Fruit fly (Drosophila melanogaster) whole organism, embryonic: ENCODE data around the gene CG32188.

Experiments used
- Atf6 ChIP-seq: fragments of 200-800 bp; sonication (Bioruptor generic); IDR thresholded peaks from 2 replicates; pipeline ENCODE4 v1.3.6; 2022; ENCODE audit warnings: missing biosample characterization, missing genetic modification characterization
- BtbVII ChIP-seq: fragments of 200-800 bp; sonication (Bioruptor generic); optimal IDR thresholded peaks from 3 replicates; lab custom pipeline; 2017; ENCODE audit warnings: missing biosample characterization, mild to moderate bottlenecking, missing genetic modification characterization
- CG10209 ChIP-seq: fragments of 200-800 bp; sonication (Bioruptor generic); optimal IDR thresholded peaks from 3 replicates; lab custom pipeline; 2017; ENCODE audit warnings: missing biosample characterization, mild to moderate bottlenecking, missing genetic modification characterization, missing genetic modification reagents
- CG10321 ChIP-seq: fragments of 200-800 bp; sonication (Bioruptor generic); IDR thresholded peaks from 2 replicates; pipeline ENCODE4 v1.3.6; 2022; ENCODE audit warnings: missing biosample characterization, missing genetic modification characterization
- CG10543 ChIP-seq: fragments of 200-800 bp; sonication (Bioruptor generic); optimal IDR thresholded peaks from 3 replicates; lab custom pipeline; 2017; ENCODE audit warnings: missing biosample characterization, mild to moderate bottlenecking, missing genetic modification characterization, moderate library complexity
- CG12071 ChIP-seq: fragments of 200-800 bp; sonication (Bioruptor generic); optimal IDR thresholded peaks from 3 replicates; lab custom pipeline; 2018; ENCODE audit warnings: missing biosample characterization, mild to moderate bottlenecking, missing genetic modification characterization
- CG12104 ChIP-seq: fragments of 200-800 bp; sonication (Bioruptor generic); optimal IDR thresholded peaks from 3 replicates; lab custom pipeline; 2016; ENCODE audit warnings: missing biosample characterization, missing genetic modification characterization
- CG14667 ChIP-seq: fragments of 200-800 bp; sonication (Bioruptor generic); IDR thresholded peaks from 2 replicates; pipeline ENCODE4 v1.3.6; 2022; ENCODE audit warnings: missing biosample characterization, missing genetic modification characterization
- CG15514 ChIP-seq: fragments of 200-800 bp; sonication (Bioruptor generic); optimal IDR thresholded peaks from 3 replicates; lab custom pipeline; 2017; ENCODE audit warnings: missing biosample characterization, missing genetic modification characterization, mild to moderate bottlenecking, moderate library complexity, missing genetic modification reagents
- CG1602 ChIP-seq: fragments of 200-800 bp; sonication (Bioruptor generic); optimal IDR thresholded peaks from 3 replicates; lab custom pipeline; 2016; ENCODE audit warnings: missing biosample characterization, missing genetic modification characterization
- CG2120 ChIP-seq: fragments of 200-800 bp; sonication (Bioruptor generic); optimal IDR thresholded peaks from 3 replicates; lab custom pipeline; 2016; ENCODE audit warnings: missing biosample characterization, missing genetic modification characterization
- CG30431 ChIP-seq: fragments of 200-800 bp; sonication (Bioruptor generic); optimal IDR thresholded peaks from 2 replicates; lab custom pipeline; 2017; ENCODE audit warnings: missing biosample characterization, missing genetic modification characterization
- CG31365 ChIP-seq: fragments of 200-800 bp; sonication (Bioruptor generic); optimal IDR thresholded peaks from 2 replicates; lab custom pipeline; 2018; ENCODE audit warnings: missing biosample characterization, mild to moderate bottlenecking, missing genetic modification characterization
- CG31388 ChIP-seq: fragments of 200-800 bp; sonication (Bioruptor generic); optimal IDR thresholded peaks from 2 replicates; lab custom pipeline; 2016; ENCODE audit warnings: missing biosample characterization, missing genetic modification characterization
- CG4328 ChIP-seq: fragments of 200-800 bp; sonication (Bioruptor generic); optimal IDR thresholded peaks from 3 replicates; lab custom pipeline; 2017; ENCODE audit warnings: missing biosample characterization, missing genetic modification reagents, missing genetic modification characterization
- CG4617 ChIP-seq: fragments of 200-800 bp; sonication (Bioruptor generic); optimal IDR thresholded peaks from 3 replicates; lab custom pipeline; 2016; ENCODE audit warnings: missing biosample characterization, missing genetic modification characterization, borderline replicate concordance
- CG4854 ChIP-seq: fragments of 200-800 bp; sonication (Bioruptor generic); optimal IDR thresholded peaks from 2 replicates; lab custom pipeline; 2016; ENCODE audit warnings: missing biosample characterization, missing genetic modification characterization, inconsistent platforms
- CG6254 ChIP-seq: fragments of 200-800 bp; sonication (Bioruptor generic); optimal IDR thresholded peaks from 3 replicates; lab custom pipeline; 2017; ENCODE audit warnings: mild to moderate bottlenecking, missing biosample characterization, missing genetic modification reagents, missing genetic modification characterization
- CG6765 ChIP-seq: fragments of 200-800 bp; sonication (Bioruptor generic); optimal IDR thresholded peaks from 3 replicates; lab custom pipeline; 2017; ENCODE audit warnings: missing biosample characterization, mild to moderate bottlenecking, missing genetic modification characterization
- CG6813 ChIP-seq: fragments of 200-800 bp; sonication (Bioruptor generic); optimal IDR thresholded peaks from 2 replicates; lab custom pipeline; 2017; ENCODE audit warnings: missing biosample characterization, missing genetic modification characterization, mild to moderate bottlenecking, moderate library complexity, missing genetic modification reagents
- CG9817 ChIP-seq: fragments of 200-800 bp; sonication (Bioruptor generic); optimal IDR thresholded peaks from 2 replicates; lab custom pipeline; 2018; ENCODE audit warnings: missing biosample characterization, mild to moderate bottlenecking, missing genetic modification characterization, moderate library complexity
- CTCF ChIP-seq: fragments of 200-800 bp; sonication (Bioruptor generic); optimal IDR thresholded peaks from 2 replicates; lab custom pipeline; 2017; ENCODE audit warnings: missing biosample characterization, mild to moderate bottlenecking, missing genetic modification characterization, moderate library complexity
- D19B ChIP-seq: fragments of 200-800 bp; sonication (Bioruptor generic); optimal IDR thresholded peaks from 2 replicates; lab custom pipeline; 2017; ENCODE audit warnings: missing biosample characterization, mild to moderate bottlenecking, missing genetic modification characterization
- Dbx ChIP-seq: fragments of 200-800 bp; sonication (Bioruptor generic); IDR thresholded peaks from 3 replicates; pipeline ENCODE4 v1.3.6; 2022; ENCODE audit warnings: missing biosample characterization, missing genetic modification characterization
- Fer3 ChIP-seq: fragments of 200-800 bp; sonication (Bioruptor generic); optimal IDR thresholded peaks from 2 replicates; lab custom pipeline; 2018; ENCODE audit warnings: missing biosample characterization, mild to moderate bottlenecking, missing genetic modification characterization, moderate library complexity
- Hey ChIP-seq: fragments of 200-800 bp; sonication (Bioruptor generic); optimal IDR thresholded peaks from 3 replicates; lab custom pipeline; 2018; ENCODE audit warnings: missing biosample characterization, mild to moderate bottlenecking, missing genetic modification characterization
- Hmr ChIP-seq: fragments of 200-800 bp; sonication (Bioruptor generic); optimal IDR thresholded peaks from 3 replicates; lab custom pipeline; 2017; ENCODE audit warnings: mild to moderate bottlenecking, missing biosample characterization, missing genetic modification reagents, missing genetic modification characterization
- Mad ChIP-seq: fragments of 200-800 bp; sonication (Bioruptor generic); optimal IDR thresholded peaks from 2 replicates; lab custom pipeline; 2016; ENCODE audit warnings: missing biosample characterization, missing genetic modification characterization
- Meics ChIP-seq: fragments of 200-800 bp; sonication (Bioruptor generic); optimal IDR thresholded peaks from 2 replicates; lab custom pipeline; 2017; ENCODE audit warnings: missing biosample characterization, mild to moderate bottlenecking, missing genetic modification characterization
- NFAT ChIP-seq: fragments of 200-800 bp; sonication (Bioruptor generic); IDR thresholded peaks from 2 replicates; pipeline ENCODE4 v1.3.6; 2022; ENCODE audit warnings: missing biosample characterization, missing genetic modification characterization
- Nf-YA ChIP-seq: fragments of 200-800 bp; sonication (Bioruptor generic); IDR thresholded peaks from 2 replicates; pipeline ENCODE4 v1.3.6; 2022; ENCODE audit warnings: missing biosample characterization, missing genetic modification characterization
- Rfx ChIP-seq: fragments of 200-800 bp; sonication (Bioruptor generic); IDR thresholded peaks from 2 replicates; pipeline ENCODE4 v1.3.6; 2022; ENCODE audit warnings: missing biosample characterization, missing genetic modification characterization
- Side ChIP-seq: fragments of 200-800 bp; sonication (Bioruptor generic); optimal IDR thresholded peaks from 2 replicates; lab custom pipeline; 2016; ENCODE audit warnings: missing biosample characterization, missing genetic modification characterization
- Sin3A ChIP-seq: fragments of >200 bp; optimal IDR thresholded peaks from 2 replicates; lab custom pipeline; 2018
- aop ChIP-seq: fragments of 200-800 bp; sonication (Bioruptor generic); IDR thresholded peaks from 2 replicates; pipeline ENCODE4 v1.3.6; 2022; ENCODE audit warnings: missing biosample characterization, missing genetic modification characterization
- bab2 ChIP-seq: fragments of 200-800 bp; sonication (Bioruptor generic); optimal IDR thresholded peaks from 2 replicates; lab custom pipeline; 2016; ENCODE audit warnings: missing biosample characterization, missing genetic modification characterization
- bcd ChIP-seq: fragments of 200-800 bp; sonication (Bioruptor generic); optimal IDR thresholded peaks from 2 replicates; lab custom pipeline; 2017; ENCODE audit warnings: missing biosample characterization, mild to moderate bottlenecking, missing genetic modification characterization
- cas ChIP-seq: fragments of 200-800 bp; sonication (Bioruptor generic); IDR thresholded peaks from 2 replicates; pipeline ENCODE4 v1.3.6; 2022; ENCODE audit warnings: missing biosample characterization, missing genetic modification characterization
- caup ChIP-seq: fragments of 200-800 bp; sonication (Bioruptor generic); optimal IDR thresholded peaks from 3 replicates; lab custom pipeline; 2017; ENCODE audit warnings: missing biosample characterization, mild to moderate bottlenecking, missing genetic modification characterization, moderate library complexity; ENCODE audit not compliant: severe bottlenecking
- en ChIP-seq: fragments of 200-800 bp; sonication (Bioruptor generic); optimal IDR thresholded peaks from 2 replicates; lab custom pipeline; 2016; ENCODE audit warnings: missing biosample characterization, missing genetic modification characterization
- exex ChIP-seq: fragments of 200-800 bp; sonication (Bioruptor generic); optimal IDR thresholded peaks from 4 replicates; lab custom pipeline; 2018; ENCODE audit warnings: missing biosample characterization, mild to moderate bottlenecking, missing genetic modification characterization, moderate library complexity
- fu2 ChIP-seq: fragments of 200-800 bp; sonication (Bioruptor generic); optimal IDR thresholded peaks from 2 replicates; lab custom pipeline; 2016; ENCODE audit warnings: missing biosample characterization, missing genetic modification characterization
- ind ChIP-seq: fragments of 200-800 bp; sonication (Bioruptor generic); optimal IDR thresholded peaks from 3 replicates; lab custom pipeline; 2016; ENCODE audit warnings: missing biosample characterization, missing genetic modification characterization
- jigr1 ChIP-seq: fragments of 200-800 bp; sonication (Bioruptor generic); IDR thresholded peaks from 3 replicates; pipeline ENCODE4 v1.3.6; 2022; ENCODE audit warnings: missing biosample characterization, missing genetic modification characterization
- jumu ChIP-seq: fragments of 200-800 bp; sonication (Bioruptor generic); optimal IDR thresholded peaks from 3 replicates; lab custom pipeline; 2016; ENCODE audit warnings: missing biosample characterization, missing genetic modification characterization
- kni ChIP-seq: fragments of 200-800 bp; sonication (Bioruptor generic); optimal IDR thresholded peaks from 3 replicates; lab custom pipeline; 2017; ENCODE audit warnings: mild to moderate bottlenecking, missing biosample characterization, missing genetic modification reagents, missing genetic modification characterization
- lilli ChIP-seq: fragments of 200-800 bp; sonication (Bioruptor generic); optimal IDR thresholded peaks from 3 replicates; lab custom pipeline; 2016; ENCODE audit warnings: missing biosample characterization, missing genetic modification characterization
- org-1 ChIP-seq: fragments of 200-800 bp; sonication (Bioruptor generic); optimal IDR thresholded peaks from 2 replicates; lab custom pipeline; 2017; ENCODE audit warnings: missing biosample characterization, missing genetic modification characterization
- pan ChIP-seq, 4 experiments: fragments of >200 bp in 3 of 4; fragments of 200-800 bp in 1 of 4; sonication (Bioruptor generic) in 1 of 4; optimal IDR thresholded peaks in 3 of 4; IDR thresholded peaks in 1 of 4; 2 replicates each; pipeline versions ENCODE4 v1.3.6 to Lab custom; 2017 to 2022; ENCODE audit warnings: missing biosample characterization in 2 of 4, missing genetic modification characterization in 2 of 4, mixed read lengths in 1 of 4
- pfk ChIP-seq: fragments of 200-800 bp; sonication (Bioruptor generic); optimal IDR thresholded peaks from 2 replicates; lab custom pipeline; 2018; ENCODE audit warnings: missing biosample characterization, mild to moderate bottlenecking, missing genetic modification characterization, moderate library complexity
- slou ChIP-seq: fragments of 200-800 bp; sonication (Bioruptor generic); optimal IDR thresholded peaks from 3 replicates; lab custom pipeline; 2016; ENCODE audit warnings: missing biosample characterization, missing genetic modification characterization
- vfl ChIP-seq: fragments of 200-800 bp; sonication (Bioruptor generic); optimal IDR thresholded peaks from 2 replicates; lab custom pipeline; 2016; ENCODE audit warnings: missing biosample characterization, missing genetic modification characterization

CG32188 gene

dm6 chr3L:17791495-17791894 lies 41.9 kb downstream of the CG32188 start:
- TF ChIP-seq CG6254 (GFP tag; lab: Kevin White, UChicago), result no peak
- peak; percentile 62 for TF ChIP-seq CG2120 (GFP tag; lab: Kevin White, UChicago)
- TF ChIP-seq CG15514 (GFP tag; lab: Kevin White, UChicago), result peak; percentile 41
- peak; percentile 39 for TF ChIP-seq D19B (GFP tag; lab: Kevin White, UChicago)
- TF ChIP-seq CG30431 (GFP tag; lab: Kevin White, UChicago), result no peak
- TF ChIP-seq Atf6, result peak; percentile 80
- no peak for TF ChIP-seq CG31388 (GFP tag; lab: Kevin White, UChicago)
- TF ChIP-seq Hey (tag; lab: Kevin White, UChicago), result peak; percentile 13
- no peak for TF ChIP-seq CG1602 (GFP tag; lab: Kevin White, UChicago)
- peak; percentile 57 for TF ChIP-seq CG10209 (GFP tag; lab: Kevin White, UChicago)
- TF ChIP-seq CG4328 (GFP tag; lab: Kevin White, UChicago), result peak; percentile 13
- no peak for TF ChIP-seq ind (GFP tag; lab: Kevin White, UChicago)
- no peak for TF ChIP-seq fu2
- TF ChIP-seq Meics (GFP tag; lab: Kevin White, UChicago), result peak; percentile 81
- no peak for TF ChIP-seq CTCF (GFP tag; lab: Kevin White, UChicago)
- no peak for TF ChIP-seq NFAT (GFP tag; lab: Robert Waterston, UW)
- peak; percentile 85 for TF ChIP-seq caup (GFP tag; lab: Kevin White, UChicago)
- peak; percentile 3 for TF ChIP-seq bcd (GFP tag; lab: Kevin White, UChicago)
- no peak for TF ChIP-seq CG4617 (GFP tag; lab: Kevin White, UChicago)
- TF ChIP-seq exex (tag; lab: Kevin White, UChicago), result peak; percentile 34
- peak; percentile 66 for TF ChIP-seq CG6765
- no peak for TF ChIP-seq Mad (GFP tag; lab: Kevin White, UChicago)
- peak; percentile 2 for TF ChIP-seq slou
- TF ChIP-seq jumu, result no peak
- TF ChIP-seq BtbVII (GFP tag; lab: Kevin White, UChicago), result peak; percentile 79
- no peak for TF ChIP-seq Side (GFP tag; lab: Kevin White, UChicago)
- peak; percentile 79 for TF ChIP-seq CG6813 (GFP tag; lab: Kevin White, UChicago)
- TF ChIP-seq CG14667 (GFP tag; lab: Robert Waterston, UW), result no peak
- TF ChIP-seq CG12071, result peak; percentile 46
- no peak for TF ChIP-seq Sin3A
- peak; percentile 87 for TF ChIP-seq Hmr (GFP tag; lab: Kevin White, UChicago)
- TF ChIP-seq Dbx, result 0 out of 3 replicates have a peak, but pooled peaks have one; percentile 47
- TF ChIP-seq pfk (GFP tag; lab: Kevin White, UChicago), result peak; percentile 4
- no peak for TF ChIP-seq cas
- peak; percentile 45 for TF ChIP-seq CG12104 (GFP tag; lab: Kevin White, UChicago)
- TF ChIP-seq lilli, result no peak
- TF ChIP-seq Fer3 (tag; lab: Kevin White, UChicago), result peak; percentile 81
- TF ChIP-seq bab2, result peak; percentile 1
- TF ChIP-seq aop (GFP tag; lab: Robert Waterston, UW), result no peak
- no peak for TF ChIP-seq vfl (GFP tag; lab: Kevin White, UChicago)
- TF ChIP-seq CG10543 (GFP tag; lab: Kevin White, UChicago), result peak; percentile 78
- TF ChIP-seq en (GFP tag; lab: Kevin White, UChicago), result no peak
- TF ChIP-seq CG4854, result no peak
- TF ChIP-seq Nf-YA (GFP tag; lab: Robert Waterston, UW), result no peak
- TF ChIP-seq CG31365 (tag; lab: Kevin White, UChicago), result peak; percentile 23
- TF ChIP-seq jigr1, result no peak
- no peak for TF ChIP-seq pan (optimal IDR thresholded peaks at IDR 0.05; lab: Kevin White, UChicago)
- no peak for TF ChIP-seq pan (GFP tag; optimal IDR thresholded peaks at IDR 0.05 in 1 of 2, IDR thresholded peaks at IDR 0.05 in 1 of 2)
- TF ChIP-seq kni (GFP tag; lab: Kevin White, UChicago), result no peak
- TF ChIP-seq CG9817, result peak; percentile 42
- TF ChIP-seq Rfx (GFP tag; lab: Robert Waterston, UW), result no peak
- TF ChIP-seq org-1, result peak; percentile 12
- TF ChIP-seq CG10321 (GFP tag; lab: Robert Waterston, UW), result no peak
